Worm (Caenorhabditis elegans) whole organism, L2 larva: ENCODE data around the gene kbp-1.

ENCODE experiments used
- C34F6.9 ChIP-seq: fragments of 150-350 bp; optimal IDR thresholded peaks from 2 replicates; lab custom pipeline; 2014; ENCODE audit warnings: missing biosample characterization, missing genetic modification characterization
- F13H6.1 ChIP-seq: sonication (generic microtip); optimal IDR thresholded peaks from 2 replicates; lab custom pipeline; 2016; ENCODE audit warnings: missing genetic modification characterization, missing compliant biosample characterization
- R02D3.7 ChIP-seq: fragments of 150-350 bp; optimal IDR thresholded peaks from 2 replicates; lab custom pipeline; 2014; ENCODE audit warnings: missing biosample characterization, missing genetic modification characterization
- Y55F3AM.14 ChIP-seq: fragments of 200-800 bp; sonication (Bioruptor generic); optimal IDR thresholded peaks from 2 replicates; lab custom pipeline; 2018; ENCODE audit warnings: mild to moderate bottlenecking, missing genetic modification characterization, missing compliant biosample characterization
- ZK546.5 ChIP-seq: sonication (generic microtip); optimal IDR thresholded peaks from 2 replicates; lab custom pipeline; 2017; ENCODE audit warnings: missing biosample characterization, missing genetic modification characterization
- alr-1 ChIP-seq: fragments of 150-350 bp; optimal IDR thresholded peaks from 2 replicates; lab custom pipeline; 2014; ENCODE audit warnings: missing biosample characterization, missing genetic modification characterization
- aly-2 ChIP-seq: fragments of 150-350 bp; optimal IDR thresholded peaks from 2 replicates; lab custom pipeline; 2014; ENCODE audit warnings: missing biosample characterization, missing genetic modification characterization
- ama-1 ChIP-seq: fragments of 150-350 bp; optimal IDR thresholded peaks from 2 replicates; lab custom pipeline; 2018; ENCODE audit warnings: inconsistent platforms
- blmp-1 ChIP-seq: sonication (generic microtip); optimal IDR thresholded peaks from 2 replicates; lab custom pipeline; 2017; ENCODE audit warnings: missing genetic modification characterization, mild to moderate bottlenecking, missing compliant biosample characterization, antibody characterized with exemption, moderate library complexity; ENCODE audit not compliant: insufficient read depth
- ceh-16 ChIP-seq: fragments of 150-350 bp; optimal IDR thresholded peaks from 2 replicates; lab custom pipeline; 2014; ENCODE audit warnings: missing biosample characterization, missing genetic modification characterization
- ceh-82 ChIP-seq: fragments of 150-350 bp; optimal IDR thresholded peaks from 2 replicates; lab custom pipeline; 2014; ENCODE audit warnings: missing biosample characterization, missing genetic modification characterization
- crh-2 ChIP-seq: sonication (generic microtip); optimal IDR thresholded peaks from 2 replicates; lab custom pipeline; 2017; ENCODE audit warnings: missing biosample characterization, missing genetic modification characterization
- dmd-4 ChIP-seq: sonication (generic microtip); optimal IDR thresholded peaks from 2 replicates; lab custom pipeline; 2017; ENCODE audit warnings: missing biosample characterization, missing genetic modification characterization
- egl-27 ChIP-seq: sonication (generic microtip); optimal IDR thresholded peaks from 3 replicates; lab custom pipeline; 2017; ENCODE audit warnings: missing biosample characterization, missing genetic modification reagents, missing genetic modification characterization
- elt-1 ChIP-seq: fragments of 150-350 bp; optimal IDR thresholded peaks from 2 replicates; lab custom pipeline; 2014; ENCODE audit warnings: missing biosample characterization, missing genetic modification characterization
- elt-3 ChIP-seq: sonication (generic microtip); optimal IDR thresholded peaks from 2 replicates; lab custom pipeline; 2017; ENCODE audit warnings: missing biosample characterization, missing genetic modification characterization
- fos-1 ChIP-seq: fragments of 150-350 bp; optimal IDR thresholded peaks from 2 replicates; lab custom pipeline; 2014; ENCODE audit warnings: missing biosample characterization, missing genetic modification characterization
- gmeb-1 ChIP-seq: fragments of 150-350 bp; optimal IDR thresholded peaks from 2 replicates; lab custom pipeline; 2014; ENCODE audit warnings: missing biosample characterization, missing genetic modification characterization
- lin-11 ChIP-seq: fragments of 150-350 bp; sonication (generic microtip); optimal IDR thresholded peaks from 2 replicates; lab custom pipeline; 2014; ENCODE audit warnings: missing biosample characterization, missing genetic modification characterization, inconsistent platforms, mixed read lengths
- lin-13 ChIP-seq: fragments of 150-350 bp; optimal IDR thresholded peaks from 2 replicates; lab custom pipeline; 2014; ENCODE audit warnings: missing biosample characterization, missing genetic modification reagents, missing genetic modification characterization
- lin-39 ChIP-seq: fragments of 150-350 bp; optimal IDR thresholded peaks from 2 replicates; lab custom pipeline; 2014; ENCODE audit warnings: missing biosample characterization, missing genetic modification reagents, missing genetic modification characterization
- lsy-2 ChIP-seq, 2 experiments: fragments of 150-350 bp in 1 of 2; sonication (generic microtip) in 1 of 2; optimal IDR thresholded peaks; 2 replicates each; lab custom pipeline; 2014 to 2017; ENCODE audit warnings: missing biosample characterization in 2 of 2, missing genetic modification characterization in 2 of 2
- mab-5 ChIP-seq: fragments of 150-350 bp; optimal IDR thresholded peaks from 2 replicates; lab custom pipeline; 2014; ENCODE audit warnings: missing biosample characterization, missing genetic modification characterization
- mbf-1 ChIP-seq: sonication (generic microtip); optimal IDR thresholded peaks from 2 replicates; lab custom pipeline; 2017; ENCODE audit warnings: missing biosample characterization, missing genetic modification characterization
- mdl-1 ChIP-seq, 2 experiments: fragments of 150-350 bp in 1 of 2; sonication (generic microtip) in 1 of 2; optimal IDR thresholded peaks; 2 replicates each; lab custom pipeline; 2017; ENCODE audit warnings: missing biosample characterization in 2 of 2, missing genetic modification characterization in 2 of 2
- nhr-10 ChIP-seq: sonication (generic microtip); optimal IDR thresholded peaks from 2 replicates; lab custom pipeline; 2017; ENCODE audit warnings: missing biosample characterization, missing genetic modification characterization
- nhr-11 ChIP-seq: fragments of 150-350 bp; optimal IDR thresholded peaks from 2 replicates; lab custom pipeline; 2014; ENCODE audit warnings: missing biosample characterization, missing genetic modification characterization
- nhr-12 ChIP-seq: fragments of 150-350 bp; optimal IDR thresholded peaks from 2 replicates; lab custom pipeline; 2014; ENCODE audit warnings: missing biosample characterization, missing genetic modification characterization
- nhr-129 ChIP-seq: fragments of 150-350 bp; optimal IDR thresholded peaks from 2 replicates; lab custom pipeline; 2014; ENCODE audit warnings: missing biosample characterization, missing genetic modification characterization
- nhr-21 ChIP-seq: fragments of 150-350 bp; optimal IDR thresholded peaks from 2 replicates; lab custom pipeline; 2014; ENCODE audit warnings: missing biosample characterization, missing genetic modification characterization
- nhr-23 ChIP-seq: fragments of 150-350 bp; optimal IDR thresholded peaks from 2 replicates; lab custom pipeline; 2014; ENCODE audit warnings: missing biosample characterization, missing genetic modification reagents, missing genetic modification characterization
- nhr-237 ChIP-seq: fragments of 150-350 bp; optimal IDR thresholded peaks from 2 replicates; lab custom pipeline; 2014; ENCODE audit warnings: missing biosample characterization, missing genetic modification characterization
- nhr-25 ChIP-seq: fragments of 150-350 bp; sonication (generic microtip); optimal IDR thresholded peaks from 3 replicates; lab custom pipeline; 2014; ENCODE audit warnings: missing biosample characterization, missing genetic modification characterization
- nhr-6 ChIP-seq: fragments of 150-350 bp; optimal IDR thresholded peaks from 2 replicates; lab custom pipeline; 2014; ENCODE audit warnings: missing biosample characterization, missing genetic modification characterization
- nhr-77 ChIP-seq: fragments of 150-350 bp; optimal IDR thresholded peaks from 2 replicates; lab custom pipeline; 2014; ENCODE audit warnings: missing biosample characterization, missing genetic modification characterization
- peb-1 ChIP-seq: fragments of 150-350 bp; optimal IDR thresholded peaks from 2 replicates; lab custom pipeline; 2014; ENCODE audit warnings: missing biosample characterization, missing genetic modification characterization
- sem-4 ChIP-seq: fragments of 150-350 bp; optimal IDR thresholded peaks from 2 replicates; lab custom pipeline; 2014; ENCODE audit warnings: missing biosample characterization, missing genetic modification reagents, missing genetic modification characterization
- skn-1 ChIP-seq: sonication (generic microtip); optimal IDR thresholded peaks from 2 replicates; lab custom pipeline; 2017; ENCODE audit warnings: missing biosample characterization, missing genetic modification characterization
- sma-3 ChIP-seq: sonication (generic microtip); optimal IDR thresholded peaks from 2 replicates; lab custom pipeline; 2016; ENCODE audit warnings: missing genetic modification reagents, missing genetic modification characterization, missing compliant biosample characterization
- sma-9 ChIP-seq, 2 experiments: fragments of 150-350 bp in 1 of 2; sonication (generic microtip) in 1 of 2; optimal IDR thresholded peaks; 2 replicates each; lab custom pipeline; 2014 to 2016; ENCODE audit warnings: missing genetic modification characterization in 2 of 2, mild to moderate bottlenecking in 1 of 2, missing biosample characterization in 1 of 2, missing compliant biosample characterization in 1 of 2, missing genetic modification reagents in 1 of 2, moderate library complexity in 1 of 2
- snpc-4 ChIP-seq: fragments of 150-350 bp; optimal IDR thresholded peaks from 2 replicates; lab custom pipeline; 2014; ENCODE audit warnings: missing biosample characterization, missing genetic modification characterization
- unc-39 ChIP-seq: fragments of 150-350 bp; optimal IDR thresholded peaks from 2 replicates; lab custom pipeline; 2014; ENCODE audit warnings: missing biosample characterization, missing genetic modification characterization
- unc-55 ChIP-seq: fragments of 150-350 bp; sonication (generic microtip); optimal IDR thresholded peaks from 3 replicates; lab custom pipeline; 2014; ENCODE audit warnings: missing biosample characterization, missing genetic modification reagents, missing genetic modification characterization
- unc-62 ChIP-seq: fragments of 150-350 bp; optimal IDR thresholded peaks from 2 replicates; lab custom pipeline; 2014; ENCODE audit warnings: missing biosample characterization, missing genetic modification reagents, missing genetic modification characterization
- zag-1 ChIP-seq: fragments of 150-350 bp; optimal IDR thresholded peaks from 2 replicates; lab custom pipeline; 2014; ENCODE audit warnings: missing biosample characterization, missing genetic modification characterization
- ztf-1 ChIP-seq: fragments of 200-800 bp; sonication (Bioruptor generic); conservative IDR thresholded peaks from 2 replicates; pipeline ENCODE4 v1.3.6; 2022; ENCODE audit warnings: missing genetic modification characterization, missing compliant biosample characterization
- ztf-11 ChIP-seq: sonication (generic microtip); optimal IDR thresholded peaks from 2 replicates; lab custom pipeline; 2017; ENCODE audit warnings: missing biosample characterization, missing genetic modification characterization
- ztf-4 ChIP-seq: fragments of 150-350 bp; optimal IDR thresholded peaks from 2 replicates; lab custom pipeline; 2014; ENCODE audit warnings: missing biosample characterization, missing genetic modification characterization

Gene kbp-1

ce11 chrIII:6895166-6895565, 25.7 kb downstream of the kbp-1 start:
- TF ChIP-seq nhr-77 (tag; lab: Kevin White, UChicago): no peak
- peak; percentile 14 for TF ChIP-seq lin-13 (GFP tag; lab: Kevin White, UChicago)
- peak; percentile 32 for TF ChIP-seq blmp-1
- no peak for TF ChIP-seq ztf-4 (tag; lab: Kevin White, UChicago)
- TF ChIP-seq sma-9 (GFP tag; optimal IDR thresholded peaks at IDR 0.05; lab: Kevin White, UChicago): peak; percentile 88
- no peak for TF ChIP-seq sma-9 (tag; optimal IDR thresholded peaks at IDR 0.05; lab: Kevin White, UChicago)
- no peak for TF ChIP-seq snpc-4 (tag; lab: Kevin White, UChicago)
- TF ChIP-seq fos-1 (tag; lab: Kevin White, UChicago): peak; percentile 83
- TF ChIP-seq R02D3.7 (tag; lab: Kevin White, UChicago): no peak
- no peak for TF ChIP-seq ztf-11 (tag; lab: Kevin White, UChicago)
- TF ChIP-seq ceh-82 (tag; lab: Kevin White, UChicago): no peak
- no peak for TF ChIP-seq Y55F3AM.14
- TF ChIP-seq nhr-6 (tag; lab: Kevin White, UChicago): peak; percentile 67
- TF ChIP-seq skn-1 (tag; lab: Kevin White, UChicago): no peak
- no peak for TF ChIP-seq lin-11 (tag; lab: Kevin White, UChicago)
- no peak for TF ChIP-seq nhr-11
- peak; percentile 8 for TF ChIP-seq sem-4
- peak; percentile 76 for TF ChIP-seq crh-2 (tag; lab: Kevin White, UChicago)
- no peak for TF ChIP-seq aly-2 (tag; lab: Kevin White, UChicago)
- peak; percentile 82 for TF ChIP-seq F13H6.1 (tag; lab: Kevin White, UChicago)
- peak; percentile 62 for TF ChIP-seq gmeb-1 (tag; lab: Kevin White, UChicago)
- TF ChIP-seq C34F6.9: peak; percentile 70
- TF ChIP-seq peb-1: no peak
- TF ChIP-seq ama-1 (lab: Kevin White, UChicago): peak; percentile 9
- peak; percentile 75 for TF ChIP-seq egl-27 (tag; lab: Kevin White, UChicago)
- TF ChIP-seq unc-62: no peak
- TF ChIP-seq unc-39 (tag; lab: Kevin White, UChicago): no peak
- TF ChIP-seq alr-1 (tag; lab: Kevin White, UChicago): no peak
- no peak for TF ChIP-seq mab-5 (tag; lab: Kevin White, UChicago)
- TF ChIP-seq lin-39: no peak
- TF ChIP-seq nhr-237 (tag; lab: Kevin White, UChicago): no peak
- TF ChIP-seq ZK546.5: no peak
- peak; percentile 56 for TF ChIP-seq nhr-25 (tag; lab: Kevin White, UChicago)
- no peak for TF ChIP-seq zag-1
- no peak for TF ChIP-seq mbf-1 (tag; lab: Kevin White, UChicago)
- TF ChIP-seq elt-1: no peak
- no peak for TF ChIP-seq dmd-4 (tag; lab: Kevin White, UChicago)
- TF ChIP-seq ceh-16 (tag; lab: Kevin White, UChicago): no peak
- peak; percentile 68 for TF ChIP-seq sma-3
- no peak for TF ChIP-seq ztf-1
- TF ChIP-seq elt-3 (tag; lab: Kevin White, UChicago): no peak
- peak; percentile 83 for TF ChIP-seq nhr-129 (tag; lab: Kevin White, UChicago)
- peak; percentile 17 to 82 for TF ChIP-seq lsy-2 (tag; optimal IDR thresholded peaks at IDR 0.05; lab: Kevin White, UChicago)
- peak; percentile 82 for TF ChIP-seq nhr-21 (tag; lab: Kevin White, UChicago)
- no peak for TF ChIP-seq nhr-10 (tag; lab: Kevin White, UChicago)
- TF ChIP-seq mdl-1 (tag; optimal IDR thresholded peaks at IDR 0.05; lab: Kevin White, UChicago): no peak
- TF ChIP-seq nhr-23: no peak
- TF ChIP-seq nhr-12: no peak
- TF ChIP-seq unc-55: no peak
